Fruit fly (Drosophila melanogaster) whole organism, wandering third instar larva: ENCODE measurements around the gene CG3704.

Experiments used
- Abd-B ChIP-seq: fragments of >200 bp; optimal IDR thresholded peaks from 2 replicates; lab custom pipeline; 2017; ENCODE audit warnings: missing biosample characterization, missing genetic modification characterization
- CG9705 ChIP-seq: fragments of 200-800 bp; sonication (Bioruptor generic); optimal IDR thresholded peaks from 2 replicates; lab custom pipeline; 2018; ENCODE audit warnings: missing biosample characterization, mild to moderate bottlenecking, missing genetic modification characterization
- CrebA ChIP-seq: fragments of 200-800 bp; sonication (Bioruptor generic); optimal IDR thresholded peaks from 2 replicates; lab custom pipeline; 2016; ENCODE audit warnings: missing biosample characterization, mild to moderate bottlenecking, missing genetic modification characterization, borderline replicate concordance
- Dfd ChIP-seq: fragments of >200 bp; optimal IDR thresholded peaks from 2 replicates; lab custom pipeline; 2017; ENCODE audit warnings: missing biosample characterization, missing genetic modification characterization
- OdsH ChIP-seq: fragments of 200-800 bp; sonication (Bioruptor generic); optimal IDR thresholded peaks from 2 replicates; lab custom pipeline; 2016; ENCODE audit warnings: missing biosample characterization, mild to moderate bottlenecking, missing genetic modification characterization
- fru ChIP-seq: fragments of 200-800 bp; sonication (Bioruptor generic); optimal IDR thresholded peaks from 3 replicates; lab custom pipeline; 2016; ENCODE audit warnings: missing biosample characterization, mild to moderate bottlenecking, missing genetic modification characterization

dm6 chrX:908763-909497, 31.7 kb downstream of the CG3704 start:
- TF ChIP-seq CG9705: no peak
- TF ChIP-seq OdsH (GFP tag; lab: Kevin White, UChicago): no peak
- TF ChIP-seq Dfd: no peak
- no peak for TF ChIP-seq fru (GFP tag; lab: Kevin White, UChicago)
- no peak for TF ChIP-seq CrebA (GFP tag; lab: Kevin White, UChicago)
- TF ChIP-seq Abd-B (GFP tag; lab: Kevin White, UChicago): no peak
